Worm (Caenorhabditis elegans) whole organism, L2 larva: Measurements from ENCODE around the gene clh-3.

Source experiments
- ama-1 ChIP-seq: fragments of 150-350 bp; optimal IDR thresholded peaks from 2 replicates; lab custom pipeline; 2018; ENCODE audit warnings: inconsistent platforms
- ceh-16 ChIP-seq: fragments of 150-350 bp; optimal IDR thresholded peaks from 2 replicates; lab custom pipeline; 2014; ENCODE audit warnings: missing biosample characterization, missing genetic modification characterization
- ceh-82 ChIP-seq: fragments of 150-350 bp; optimal IDR thresholded peaks from 2 replicates; lab custom pipeline; 2014; ENCODE audit warnings: missing biosample characterization, missing genetic modification characterization
- egl-27 ChIP-seq: sonication (generic microtip); optimal IDR thresholded peaks from 3 replicates; lab custom pipeline; 2017; ENCODE audit warnings: missing biosample characterization, missing genetic modification reagents, missing genetic modification characterization
- fos-1 ChIP-seq: fragments of 150-350 bp; optimal IDR thresholded peaks from 2 replicates; lab custom pipeline; 2014; ENCODE audit warnings: missing biosample characterization, missing genetic modification characterization
- gmeb-1 ChIP-seq: fragments of 150-350 bp; optimal IDR thresholded peaks from 2 replicates; lab custom pipeline; 2014; ENCODE audit warnings: missing biosample characterization, missing genetic modification characterization
- lin-11 ChIP-seq: fragments of 150-350 bp; sonication (generic microtip); optimal IDR thresholded peaks from 2 replicates; lab custom pipeline; 2014; ENCODE audit warnings: missing biosample characterization, missing genetic modification characterization, inconsistent platforms, mixed read lengths
- lin-13 ChIP-seq: fragments of 150-350 bp; optimal IDR thresholded peaks from 2 replicates; lab custom pipeline; 2014; ENCODE audit warnings: missing biosample characterization, missing genetic modification reagents, missing genetic modification characterization
- lin-39 ChIP-seq: fragments of 150-350 bp; optimal IDR thresholded peaks from 2 replicates; lab custom pipeline; 2014; ENCODE audit warnings: missing biosample characterization, missing genetic modification reagents, missing genetic modification characterization
- mdl-1 ChIP-seq, 2 experiments: fragments of 150-350 bp in 1 of 2; sonication (generic microtip) in 1 of 2; optimal IDR thresholded peaks; 2 replicates each; lab custom pipeline; 2017; ENCODE audit warnings: missing biosample characterization in 2 of 2, missing genetic modification characterization in 2 of 2
- nhr-11 ChIP-seq: fragments of 150-350 bp; optimal IDR thresholded peaks from 2 replicates; lab custom pipeline; 2014; ENCODE audit warnings: missing biosample characterization, missing genetic modification characterization
- nhr-237 ChIP-seq: fragments of 150-350 bp; optimal IDR thresholded peaks from 2 replicates; lab custom pipeline; 2014; ENCODE audit warnings: missing biosample characterization, missing genetic modification characterization

DNA sequence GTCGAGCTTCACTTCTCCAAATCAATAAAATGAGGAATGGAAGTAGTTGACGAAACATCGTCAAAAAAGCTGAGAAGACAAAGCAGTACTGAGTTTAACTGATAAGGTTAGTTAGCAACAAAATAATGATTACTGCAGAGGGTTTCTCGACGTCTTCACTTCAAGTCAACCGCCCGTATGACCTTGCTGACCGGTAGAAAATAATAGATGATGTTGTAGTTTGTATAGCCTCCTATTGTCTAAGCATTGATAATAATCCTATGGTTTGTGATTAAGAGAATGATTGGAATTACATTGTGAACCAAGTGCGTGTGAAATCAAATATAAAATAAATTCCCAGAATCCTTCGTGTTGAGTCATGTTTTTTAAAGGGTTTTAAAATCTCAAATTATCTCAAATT is 26.4 kb downstream of the clh-3 start, which contains the start of gene E04F6.6:
- no peak for TF ChIP-seq nhr-237 (tag; lab: Kevin White, UChicago)
- no peak for TF ChIP-seq lin-11
- TF ChIP-seq lin-39 = no peak
- TF ChIP-seq egl-27 (tag; lab: Kevin White, UChicago) = no peak
- no peak for TF ChIP-seq lin-13 (GFP tag; lab: Kevin White, UChicago)
- no peak for TF ChIP-seq nhr-11 (tag; lab: Kevin White, UChicago)
- no peak for TF ChIP-seq mdl-1 (tag; optimal IDR thresholded peaks at IDR 0.05; lab: Kevin White, UChicago)
- no peak for TF ChIP-seq ceh-82 (tag; lab: Kevin White, UChicago)
- TF ChIP-seq fos-1 (tag; lab: Kevin White, UChicago) = no peak
- TF ChIP-seq ama-1 (lab: Kevin White, UChicago) = no peak
- TF ChIP-seq ceh-16 (tag; lab: Kevin White, UChicago) = no peak
- no peak for TF ChIP-seq gmeb-1 (tag; lab: Kevin White, UChicago)
